Worm (Caenorhabditis elegans): ENCODE measurements around the gene nhr-269.
"Not testable (repeated sequence)": the region's sequence is repeated elsewhere in the genome, so short reads cannot be mapped to it uniquely, and the experiment has no call there.

- TF ChIP-seq dao-5, him-1 (tag; optimal IDR thresholded peaks at IDR 0.05): not testable (repeated sequence)
Observed at ce11 chrV:15322653-15323052, 47.0 kb downstream of the nhr-269 start, which contains the start of gene nhr-247.
